Worm (Caenorhabditis elegans): ENCODE measurements around the gene clec-144.

DNA sequence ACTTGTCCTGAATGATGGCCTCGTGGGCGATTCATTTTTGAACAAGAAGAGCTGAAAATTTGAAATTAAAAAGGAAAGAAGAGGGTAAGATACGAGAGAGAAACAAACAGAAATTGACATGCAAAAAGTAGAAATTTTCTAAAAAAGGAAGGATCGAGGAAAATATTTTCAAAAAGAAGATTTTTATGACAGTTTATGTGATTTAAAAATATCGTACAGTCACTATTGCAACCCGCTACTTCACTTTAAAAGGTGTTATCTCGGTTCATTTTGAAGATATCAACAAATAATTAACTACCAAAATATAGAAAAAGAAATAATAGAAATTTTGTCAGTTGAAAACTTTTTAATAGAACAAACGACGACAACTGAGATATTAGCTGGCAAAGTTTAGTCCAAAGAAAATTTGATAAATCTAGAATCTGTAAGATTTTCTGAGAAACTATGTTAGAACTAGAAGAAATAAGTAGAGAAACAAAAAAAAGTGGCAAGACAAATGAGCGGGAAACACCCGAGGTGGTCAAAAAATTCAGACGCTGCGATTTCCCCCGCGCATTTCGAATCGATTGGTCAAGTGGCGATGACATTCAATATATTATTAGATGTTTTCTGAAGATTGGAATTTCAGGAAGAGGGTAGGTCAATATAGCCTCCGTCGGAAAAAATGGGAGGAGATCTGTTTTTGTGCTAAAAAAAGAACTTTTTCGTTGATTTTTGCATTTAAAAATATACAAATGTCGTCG lies 8.6 kb downstream of the clec-144 start, which contains the start of gene Y6D1A.1:
- TF ChIP-seq med-1 (GFP tag; optimal IDR thresholded peaks at IDR 0.05; ENCODE audit: insufficient read depth) (no peak), ztf-23 (GFP tag; IDR thresholded peaks at IDR 0.05) (no peak), tab-1 (GFP tag; IDR thresholded peaks at IDR 0.05) (no peak), ref-1 (GFP tag; conservative IDR thresholded peaks at IDR 0.05) (no peak), klf-2 (GFP tag; conservative IDR thresholded peaks at IDR 0.05) (no peak), ztf-29 (GFP tag; IDR thresholded peaks at IDR 0.05) (no peak), cog-1 (tag; optimal IDR thresholded peaks at IDR 0.05) (no peak), flt-1 (GFP tag; IDR thresholded peaks at IDR 0.05) (no peak)

Data from whole organism, midembryonic.